Fruit fly (Drosophila melanogaster) whole organism, embryonic: Measurements from ENCODE around the gene CG5500.

Experiments used
- B-H2 ChIP-seq: fragments of 200-800 bp; sonication (Bioruptor generic); optimal IDR thresholded peaks from 2 replicates; lab custom pipeline; 2018; ENCODE audit warnings: missing biosample characterization, mild to moderate bottlenecking, missing genetic modification characterization
- Bgb ChIP-seq: fragments of 200-800 bp; sonication (Bioruptor generic); IDR thresholded peaks from 2 replicates; pipeline ENCODE4 v1.3.6; 2022; ENCODE audit warnings: missing biosample characterization, missing genetic modification characterization; ENCODE audit not compliant: partially characterized antibody
- CG10274 ChIP-seq: fragments of 200-800 bp; sonication (Bioruptor generic); optimal IDR thresholded peaks from 3 replicates; lab custom pipeline; 2017; ENCODE audit warnings: missing biosample characterization, mild to moderate bottlenecking, missing genetic modification characterization
- CG13296 ChIP-seq: fragments of 200-800 bp; sonication (Bioruptor generic); optimal IDR thresholded peaks from 3 replicates; lab custom pipeline; 2018; ENCODE audit warnings: missing biosample characterization, mild to moderate bottlenecking, missing genetic modification characterization
- CG14710 ChIP-seq: fragments of 200-800 bp; sonication (Bioruptor generic); optimal IDR thresholded peaks from 3 replicates; lab custom pipeline; 2019; ENCODE audit warnings: missing biosample characterization, mild to moderate bottlenecking, missing genetic modification characterization, moderate library complexity
- CG16815 ChIP-seq: fragments of 200-800 bp; sonication (Bioruptor generic); optimal IDR thresholded peaks from 3 replicates; lab custom pipeline; 2017; ENCODE audit warnings: missing biosample characterization, mild to moderate bottlenecking, missing genetic modification characterization
- CG17568 ChIP-seq: fragments of 200-800 bp; sonication (Bioruptor generic); optimal IDR thresholded peaks from 2 replicates; lab custom pipeline; 2018; ENCODE audit warnings: missing biosample characterization, mild to moderate bottlenecking, missing genetic modification characterization, moderate library complexity
- CG2875 ChIP-seq: fragments of 200-800 bp; sonication (Bioruptor generic); optimal IDR thresholded peaks from 2 replicates; lab custom pipeline; 2017; ENCODE audit warnings: missing biosample characterization, mild to moderate bottlenecking, missing genetic modification characterization, missing genetic modification reagents
- CG4360 ChIP-seq: fragments of 200-800 bp; sonication (Bioruptor generic); IDR thresholded peaks from 2 replicates; pipeline ENCODE4 v1.3.6; 2022; ENCODE audit warnings: missing biosample characterization, missing genetic modification characterization
- Doc3 ChIP-seq: fragments of 200-800 bp; sonication (Bioruptor generic); IDR thresholded peaks from 3 replicates; pipeline ENCODE4 v1.3.6; 2022; ENCODE audit warnings: missing biosample characterization, missing genetic modification characterization; ENCODE audit not compliant: partially characterized antibody
- ERR ChIP-seq: fragments of 200-800 bp; sonication (Bioruptor generic); optimal IDR thresholded peaks from 2 replicates; lab custom pipeline; 2016; ENCODE audit warnings: missing biosample characterization, missing genetic modification characterization
- Elba2 ChIP-seq: fragments of 200-800 bp; sonication (Bioruptor generic); optimal IDR thresholded peaks from 3 replicates; lab custom pipeline; 2016; ENCODE audit warnings: missing biosample characterization, missing genetic modification characterization
- Fer1 ChIP-seq: fragments of 200-800 bp; sonication (Bioruptor generic); optimal IDR thresholded peaks from 2 replicates; lab custom pipeline; 2017; ENCODE audit warnings: missing biosample characterization, mild to moderate bottlenecking, missing genetic modification characterization
- Fer3 ChIP-seq: fragments of 200-800 bp; sonication (Bioruptor generic); optimal IDR thresholded peaks from 2 replicates; lab custom pipeline; 2018; ENCODE audit warnings: missing biosample characterization, mild to moderate bottlenecking, missing genetic modification characterization, moderate library complexity
- GATAe ChIP-seq: fragments of 200-800 bp; sonication (Bioruptor generic); conservative IDR thresholded peaks from 2 replicates; pipeline ENCODE4 v1.3.6; 2022; ENCODE audit warnings: missing biosample characterization, missing genetic modification characterization
- H2.0 ChIP-seq: fragments of 200-800 bp; sonication (Bioruptor generic); IDR thresholded peaks from 2 replicates; pipeline ENCODE4 v1.3.6; 2022; ENCODE audit warnings: missing biosample characterization, missing genetic modification characterization
- Hsf ChIP-seq: fragments of 200-800 bp; sonication (Bioruptor generic); optimal IDR thresholded peaks from 3 replicates; lab custom pipeline; 2016; ENCODE audit warnings: missing biosample characterization, missing genetic modification characterization
- MESR4 ChIP-seq: fragments of 200-800 bp; sonication (Bioruptor generic); optimal IDR thresholded peaks from 2 replicates; lab custom pipeline; 2018; ENCODE audit warnings: missing biosample characterization, mild to moderate bottlenecking, missing genetic modification characterization, moderate library complexity
- Mes4 ChIP-seq: fragments of 200-800 bp; sonication (Bioruptor generic); optimal IDR thresholded peaks from 2 replicates; lab custom pipeline; 2016; ENCODE audit warnings: missing biosample characterization, missing genetic modification characterization
- Oaz ChIP-seq: fragments of 200-800 bp; sonication (Bioruptor generic); IDR thresholded peaks from 2 replicates; pipeline ENCODE4 v1.3.6; 2022; ENCODE audit warnings: missing biosample characterization, missing genetic modification characterization
- PHDP ChIP-seq: fragments of 200-800 bp; sonication (Bioruptor generic); optimal IDR thresholded peaks from 3 replicates; lab custom pipeline; 2018; ENCODE audit warnings: missing biosample characterization, mild to moderate bottlenecking, missing genetic modification characterization, moderate library complexity
- Ravus ChIP-seq: fragments of 200-800 bp; sonication (Bioruptor generic); IDR thresholded peaks from 2 replicates; pipeline ENCODE4 v1.3.6; 2022; ENCODE audit warnings: missing biosample characterization, missing genetic modification characterization
- Ssrp ChIP-seq: fragments of 200-800 bp; sonication (Bioruptor generic); optimal IDR thresholded peaks from 2 replicates; lab custom pipeline; 2018; ENCODE audit warnings: missing biosample characterization, mild to moderate bottlenecking, missing genetic modification characterization, moderate library complexity
- Xbp1 ChIP-seq: fragments of 200-800 bp; sonication (Bioruptor generic); optimal IDR thresholded peaks from 3 replicates; lab custom pipeline; 2016; ENCODE audit warnings: missing biosample characterization, mild to moderate bottlenecking, missing genetic modification characterization
- YL-1 ChIP-seq: fragments of 200-800 bp; sonication (Bioruptor generic); optimal IDR thresholded peaks from 3 replicates; lab custom pipeline; 2017; ENCODE audit warnings: missing biosample characterization, mild to moderate bottlenecking, missing genetic modification characterization
- abd-A ChIP-seq: fragments of 200-800 bp; sonication (Bioruptor generic); optimal IDR thresholded peaks from 3 replicates; lab custom pipeline; 2019; ENCODE audit warnings: missing biosample characterization, mild to moderate bottlenecking, missing genetic modification characterization, moderate library complexity
- az2 ChIP-seq: fragments of 200-800 bp; sonication (Bioruptor generic); optimal IDR thresholded peaks from 3 replicates; lab custom pipeline; 2016; ENCODE audit warnings: missing biosample characterization, missing genetic modification characterization
- caup ChIP-seq: fragments of 200-800 bp; sonication (Bioruptor generic); optimal IDR thresholded peaks from 3 replicates; lab custom pipeline; 2017; ENCODE audit warnings: missing biosample characterization, mild to moderate bottlenecking, missing genetic modification characterization, moderate library complexity; ENCODE audit not compliant: severe bottlenecking
- dati ChIP-seq: fragments of 200-800 bp; sonication (Bioruptor generic); IDR thresholded peaks from 2 replicates; pipeline ENCODE4 v1.3.6; 2022; ENCODE audit warnings: missing biosample characterization, missing genetic modification characterization
- dmrt11E ChIP-seq: fragments of 200-800 bp; sonication (Bioruptor generic); optimal IDR thresholded peaks from 3 replicates; lab custom pipeline; 2018; ENCODE audit warnings: missing biosample characterization, mild to moderate bottlenecking, missing genetic modification characterization, moderate library complexity
- fd102C ChIP-seq: fragments of 200-800 bp; sonication (Bioruptor generic); optimal IDR thresholded peaks from 2 replicates; lab custom pipeline; 2018; ENCODE audit warnings: missing biosample characterization, mild to moderate bottlenecking, missing genetic modification characterization, moderate library complexity
- gcm ChIP-seq: fragments of 200-800 bp; sonication (Bioruptor generic); optimal IDR thresholded peaks from 2 replicates; lab custom pipeline; 2019; ENCODE audit warnings: missing biosample characterization, mild to moderate bottlenecking, missing genetic modification characterization, moderate library complexity
- grau ChIP-seq: fragments of 200-800 bp; optimal IDR thresholded peaks from 3 replicates; lab custom pipeline; 2019; ENCODE audit warnings: missing biosample characterization, mild to moderate bottlenecking, missing genetic modification characterization, moderate library complexity
- hbn ChIP-seq: fragments of 200-800 bp; sonication (Bioruptor generic); IDR thresholded peaks from 2 replicates; pipeline ENCODE4 v1.3.6; 2022; ENCODE audit warnings: missing biosample characterization, missing genetic modification characterization; ENCODE audit not compliant: partially characterized antibody
- ind ChIP-seq: fragments of 200-800 bp; sonication (Bioruptor generic); optimal IDR thresholded peaks from 3 replicates; lab custom pipeline; 2016; ENCODE audit warnings: missing biosample characterization, missing genetic modification characterization
- maf-S ChIP-seq: fragments of 200-800 bp; sonication (Bioruptor generic); optimal IDR thresholded peaks from 2 replicates; lab custom pipeline; 2016; ENCODE audit warnings: missing biosample characterization, missing genetic modification characterization
- nerfin-1 ChIP-seq: fragments of 200-800 bp; sonication (Bioruptor generic); optimal IDR thresholded peaks from 3 replicates; lab custom pipeline; 2019; ENCODE audit warnings: missing biosample characterization, mild to moderate bottlenecking, missing genetic modification characterization, moderate library complexity
- pzg ChIP-seq: fragments of 200-800 bp; sonication (Bioruptor generic); optimal IDR thresholded peaks from 3 replicates; lab custom pipeline; 2018; ENCODE audit warnings: missing biosample characterization, mild to moderate bottlenecking, missing genetic modification characterization, moderate library complexity
- salm ChIP-seq: fragments of 200-800 bp; sonication (Bioruptor generic); optimal IDR thresholded peaks from 2 replicates; lab custom pipeline; 2018; ENCODE audit warnings: missing biosample characterization, mild to moderate bottlenecking, missing genetic modification characterization
- sc ChIP-seq, 3 experiments: fragments of >200 bp in 2 of 3; fragments of 200-800 bp in 1 of 3; sonication (Bioruptor generic) in 1 of 3; optimal IDR thresholded peaks; 2 replicates in 2 of 3; 3 replicates in 1 of 3; lab custom pipeline; 2017; ENCODE audit warnings: mild to moderate bottlenecking in 1 of 3, missing biosample characterization in 1 of 3, missing genetic modification characterization in 1 of 3, missing genetic modification reagents in 1 of 3
- scrt ChIP-seq: fragments of 200-800 bp; sonication (Bioruptor generic); optimal IDR thresholded peaks from 2 replicates; lab custom pipeline; 2018; ENCODE audit warnings: missing biosample characterization, mild to moderate bottlenecking, missing genetic modification characterization, moderate library complexity
- sens ChIP-seq: fragments of 200-800 bp; sonication (Bioruptor generic); peaks from one replicate; lab custom pipeline; 2016; ENCODE audit warnings: missing biosample characterization, missing genetic modification characterization
- sisA ChIP-seq: fragments of 200-800 bp; sonication (Bioruptor generic); IDR thresholded peaks from 2 replicates; pipeline ENCODE4 v1.3.6; 2022; ENCODE audit warnings: missing biosample characterization, missing genetic modification characterization
- slbo ChIP-seq: fragments of 200-800 bp; sonication (Bioruptor generic); IDR thresholded peaks from 2 replicates; pipeline ENCODE4 v1.3.6; 2022; ENCODE audit warnings: missing biosample characterization, missing genetic modification characterization
- ssp ChIP-seq: fragments of 200-800 bp; sonication (Bioruptor generic); IDR thresholded peaks from 2 replicates; pipeline ENCODE4 v1.3.6; 2022; ENCODE audit warnings: missing biosample characterization, missing genetic modification characterization
- stc ChIP-seq: fragments of 200-800 bp; sonication (Bioruptor generic); IDR thresholded peaks from 2 replicates; pipeline ENCODE4 v1.3.6; 2022; ENCODE audit warnings: missing biosample characterization, missing genetic modification characterization
- tap ChIP-seq: fragments of 200-800 bp; optimal IDR thresholded peaks from 3 replicates; lab custom pipeline; 2019; ENCODE audit warnings: missing biosample characterization, mild to moderate bottlenecking, missing genetic modification characterization, moderate library complexity
- unc-4 ChIP-seq: fragments of 200-800 bp; sonication (Bioruptor generic); IDR thresholded peaks from 2 replicates; pipeline ENCODE4 v1.3.6; 2022; ENCODE audit warnings: missing biosample characterization, missing genetic modification characterization; ENCODE audit not compliant: partially characterized antibody
- zen2 ChIP-seq: fragments of 200-800 bp; sonication (Bioruptor generic); IDR thresholded peaks from 3 replicates; pipeline ENCODE4 v1.3.6; 2022; ENCODE audit warnings: missing biosample characterization, missing genetic modification characterization; ENCODE audit not compliant: partially characterized antibody

CG5500 gene

DNA sequence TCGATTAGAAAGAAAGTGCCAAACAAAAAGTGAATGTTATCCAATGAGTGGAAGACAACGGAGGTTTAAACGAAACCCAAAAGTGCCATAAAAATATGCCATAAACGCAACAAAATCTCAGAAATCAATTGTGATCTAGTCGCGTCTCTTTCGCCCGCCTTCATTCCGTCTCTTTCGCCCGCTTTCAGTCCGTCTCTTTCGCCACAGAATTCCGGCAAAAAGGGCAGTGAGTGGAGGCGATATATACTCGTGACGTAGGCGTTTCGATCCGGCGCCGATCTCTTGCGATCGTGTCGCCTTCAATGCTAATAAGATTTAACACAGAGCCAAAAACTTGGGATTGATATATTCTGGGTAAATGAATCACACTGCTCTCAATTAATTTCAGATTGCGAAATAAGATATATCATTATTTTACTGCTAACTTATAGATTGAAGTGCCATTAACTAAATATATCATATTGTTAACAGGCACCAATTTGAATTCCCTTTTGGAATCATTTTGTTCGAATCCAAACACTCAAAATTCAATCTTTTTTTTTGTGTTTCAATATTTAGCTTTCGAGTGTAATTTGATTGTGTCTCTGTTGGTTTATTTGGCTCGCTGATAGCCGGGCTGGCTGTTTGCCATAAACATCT is 11.8 kb downstream of the CG5500 start (continued):
- TF ChIP-seq Fer1 (GFP tag; lab: Kevin White, UChicago), result peak; percentile 51
- TF ChIP-seq az2 (GFP tag; lab: Kevin White, UChicago), result peak; percentile 46
- TF ChIP-seq tap (tag; lab: Kevin White, UChicago), result peak; percentile 9
- TF ChIP-seq fd102C (GFP tag; lab: Kevin White, UChicago), result no peak
- TF ChIP-seq ind (GFP tag; lab: Kevin White, UChicago), result peak; percentile 31
- no peak for TF ChIP-seq hbn (GFP tag; lab: Robert Waterston, UW)
- no peak for TF ChIP-seq CG10274
- peak; percentile 19 for TF ChIP-seq scrt (GFP tag; lab: Kevin White, UChicago)
- TF ChIP-seq salm (tag; lab: Kevin White, UChicago), result no peak
- no peak for TF ChIP-seq CG4360 (GFP tag; lab: Robert Waterston, UW)
- TF ChIP-seq zen2 (GFP tag; lab: Robert Waterston, UW), result no peak
- TF ChIP-seq Ravus (GFP tag; lab: Robert Waterston, UW), result no peak
- TF ChIP-seq H2.0 (GFP tag; lab: Robert Waterston, UW), result no peak; the same call in 1 of the 2 replicates
- TF ChIP-seq YL-1, result no peak
- TF ChIP-seq caup, result no peak
- no peak for TF ChIP-seq nerfin-1
- no peak for TF ChIP-seq gcm (GFP tag; lab: Kevin White, UChicago)
- no peak for TF ChIP-seq unc-4
- TF ChIP-seq Xbp1 (GFP tag; lab: Kevin White, UChicago), result peak; percentile 51
- no peak for TF ChIP-seq GATAe (GFP tag; lab: Robert Waterston, UW)
- no peak for TF ChIP-seq stc (GFP tag; lab: Robert Waterston, UW)
- TF ChIP-seq sisA (GFP tag; lab: Robert Waterston, UW), result no peak
- no peak for TF ChIP-seq dati (GFP tag; lab: Robert Waterston, UW)
- no peak for TF ChIP-seq maf-S
- no peak for TF ChIP-seq Bgb
- peak; percentile 83 for TF ChIP-seq sens
- TF ChIP-seq abd-A, result no peak
- TF ChIP-seq Oaz (GFP tag; lab: Robert Waterston, UW), result peak; percentile 30; the same call in 1 of the 2 replicates
- peak; percentile 47; the same call in 1 of the 2 replicates for TF ChIP-seq slbo (GFP tag; lab: Robert Waterston, UW)
- TF ChIP-seq sc (optimal IDR thresholded peaks at IDR 0.05; lab: Kevin White, UChicago), result no peak
- peak; percentile 12 for TF ChIP-seq sc (GFP tag; optimal IDR thresholded peaks at IDR 0.05; lab: Kevin White, UChicago)
- TF ChIP-seq CG17568 (GFP tag; lab: Kevin White, UChicago), result peak; percentile 7
- no peak for TF ChIP-seq B-H2 (GFP tag; lab: Kevin White, UChicago)
- no peak for TF ChIP-seq Doc3
- TF ChIP-seq Elba2 (GFP tag; lab: Kevin White, UChicago), result no peak
- TF ChIP-seq PHDP (tag; lab: Kevin White, UChicago), result peak; percentile 54
- TF ChIP-seq Mes4 (GFP tag; lab: Kevin White, UChicago), result peak; percentile 5
- TF ChIP-seq grau (tag; lab: Kevin White, UChicago), result peak; percentile 65
- no peak for TF ChIP-seq ssp (GFP tag; lab: Robert Waterston, UW)
- peak; percentile 23 for TF ChIP-seq CG2875
- TF ChIP-seq Ssrp (tag; lab: Kevin White, UChicago), result peak; percentile 25
- peak; percentile 48 for TF ChIP-seq Hsf (GFP tag; lab: Kevin White, UChicago)
- peak; percentile 5 for TF ChIP-seq Fer3 (tag; lab: Kevin White, UChicago)
- TF ChIP-seq MESR4 (GFP tag; lab: Kevin White, UChicago), result no peak
- TF ChIP-seq CG14710 (tag; lab: Kevin White, UChicago), result peak; percentile 6
- TF ChIP-seq CG13296, result peak; percentile 54
- TF ChIP-seq dmrt11E (tag; lab: Kevin White, UChicago), result no peak
- no peak for TF ChIP-seq CG16815 (GFP tag; lab: Kevin White, UChicago)
- no peak for TF ChIP-seq pzg (GFP tag; lab: Kevin White, UChicago)
- no peak for TF ChIP-seq ERR (GFP tag; lab: Kevin White, UChicago)
